Worm (Caenorhabditis elegans) whole organism, midembryonic: ENCODE data around the gene F44E5.4.

Source experiments
- T22C8.4 ChIP-seq: fragments of 200-800 bp; sonication (Bioruptor generic); IDR thresholded peaks from 2 replicates; pipeline ENCODE4 v1.3.6; 2022; ENCODE audit warnings: missing genetic modification characterization, missing compliant biosample characterization
- klf-2 ChIP-seq: fragments of 200-800 bp; sonication (Bioruptor generic); conservative IDR thresholded peaks from 2 replicates; pipeline ENCODE4 v1.3.6; 2022; ENCODE audit warnings: missing genetic modification reagents, missing genetic modification characterization, missing compliant biosample characterization
- ref-1 ChIP-seq: fragments of 200-800 bp; sonication (Bioruptor generic); conservative IDR thresholded peaks from 2 replicates; pipeline ENCODE4 v1.3.6; 2022; ENCODE audit warnings: missing genetic modification reagents, missing genetic modification characterization, missing compliant biosample characterization
- tab-1 ChIP-seq: fragments of 200-800 bp; sonication (Bioruptor generic); IDR thresholded peaks from 2 replicates; pipeline ENCODE4 v1.3.6; 2022; ENCODE audit warnings: missing genetic modification characterization, missing compliant biosample characterization

DNA sequence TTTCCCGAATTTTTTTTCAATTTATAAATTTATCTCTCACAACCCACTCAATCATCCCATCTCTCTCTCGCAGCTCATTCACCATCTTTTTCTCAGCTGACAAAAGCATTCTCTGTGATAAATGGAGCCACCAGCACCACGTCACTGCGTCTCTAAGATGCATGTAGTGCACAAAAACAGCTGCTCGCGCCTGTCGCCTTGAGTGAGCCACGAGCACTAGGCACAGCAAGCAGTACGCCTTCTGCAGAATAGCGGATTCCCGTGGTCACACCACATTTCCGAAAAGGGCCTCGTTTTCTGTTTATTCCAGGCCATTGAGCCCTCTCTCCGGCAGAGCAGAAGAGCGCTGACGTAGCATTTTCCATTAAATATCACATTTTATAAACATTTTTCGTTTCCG lies 45.5 kb downstream of the F44E5.4 start, which contains the start of gene F13D12.10:
- TF ChIP-seq ref-1 (GFP tag; lab: Robert Waterston, UW) (no peak), klf-2 (GFP tag; lab: Robert Waterston, UW) (no peak), tab-1 (no peak), T22C8.4 (GFP tag; lab: Robert Waterston, UW) (no peak)
